Fruit fly (Drosophila melanogaster): ENCODE measurements around the gene AhcyL1.

DNA sequence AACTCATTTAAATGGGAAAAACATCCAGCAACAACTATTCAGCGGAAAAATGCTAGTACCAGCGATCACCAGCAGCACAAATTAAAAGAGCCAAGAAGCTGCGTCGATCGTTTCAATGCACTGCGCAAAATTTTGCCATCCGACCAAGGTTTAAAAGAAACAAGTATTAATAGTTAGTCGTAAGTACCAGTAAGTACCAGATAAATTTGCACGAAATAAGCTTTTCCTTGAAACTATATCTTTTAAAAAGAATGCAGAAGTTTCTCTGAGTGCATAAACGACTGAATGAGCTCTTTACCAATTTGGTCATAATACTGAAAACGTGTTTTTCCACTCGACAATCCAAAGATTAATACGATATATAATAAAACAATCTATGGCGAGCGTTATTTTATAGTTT lies 38.9 kb downstream of the AhcyL1 start:
- peak; percentile 41 for TF ChIP-seq CG33017 (tag; optimal IDR thresholded peaks at IDR 0.05)
- TF ChIP-seq Clk (GFP tag; optimal IDR thresholded peaks at IDR 0.05): no peak
- TF ChIP-seq pad (GFP tag; optimal IDR thresholded peaks at IDR 0.05): no peak
- TF ChIP-seq bab1 (GFP tag; optimal IDR thresholded peaks at IDR 0.05): peak; percentile 33
- no peak for TF ChIP-seq CG1620 (GFP tag; optimal IDR thresholded peaks at IDR 0.05)
- TF ChIP-seq kay (GFP tag; ENCODE audit: borderline replicate concordance): peak; percentile 52
- TF ChIP-seq ovo (GFP tag; optimal IDR thresholded peaks at IDR 0.05): no peak
- TF ChIP-seq toe (GFP tag; optimal IDR thresholded peaks at IDR 0.05): peak; percentile 23
- no peak for TF ChIP-seq tj (GFP tag; optimal IDR thresholded peaks at IDR 0.05)
- TF ChIP-seq Hr96 (GFP tag; optimal IDR thresholded peaks at IDR 0.05): peak; percentile 30
- TF ChIP-seq CG11617 (GFP tag; optimal IDR thresholded peaks at IDR 0.05): no peak
- peak; percentile 55 for TF ChIP-seq CG5204 (GFP tag; optimal IDR thresholded peaks at IDR 0.05)
- peak; percentile 49 for TF ChIP-seq CG7045 (GFP tag; optimal IDR thresholded peaks at IDR 0.05)
